Worm (Caenorhabditis elegans) whole organism, midembryonic: Measurements from ENCODE around the gene pcca-1.

Experiments
- T22C8.4 ChIP-seq: fragments of 200-800 bp; sonication (Bioruptor generic); IDR thresholded peaks from 2 replicates; pipeline ENCODE4 v1.3.6; 2022; ENCODE audit warnings: missing genetic modification characterization, missing compliant biosample characterization
- cog-1 ChIP-seq: sonication (generic microtip); optimal IDR thresholded peaks from 2 replicates; lab custom pipeline; 2016; ENCODE audit warnings: missing genetic modification characterization, missing compliant biosample characterization
- flt-1 ChIP-seq: fragments of 200-800 bp; sonication (Bioruptor generic); IDR thresholded peaks from 2 replicates; pipeline ENCODE4 v1.3.6; 2022; ENCODE audit warnings: missing genetic modification characterization, missing compliant biosample characterization
- klf-2 ChIP-seq: fragments of 200-800 bp; sonication (Bioruptor generic); conservative IDR thresholded peaks from 2 replicates; pipeline ENCODE4 v1.3.6; 2022; ENCODE audit warnings: missing genetic modification reagents, missing genetic modification characterization, missing compliant biosample characterization
- med-1 ChIP-seq: sonication (generic microtip); optimal IDR thresholded peaks from 2 replicates; lab custom pipeline; 2017; ENCODE audit warnings: missing genetic modification characterization, mild to moderate bottlenecking, missing compliant biosample characterization, antibody characterized with exemption, missing genetic modification reagents; ENCODE audit not compliant: insufficient read depth
- ref-1 ChIP-seq: fragments of 200-800 bp; sonication (Bioruptor generic); conservative IDR thresholded peaks from 2 replicates; pipeline ENCODE4 v1.3.6; 2022; ENCODE audit warnings: missing genetic modification reagents, missing genetic modification characterization, missing compliant biosample characterization
- tab-1 ChIP-seq: fragments of 200-800 bp; sonication (Bioruptor generic); IDR thresholded peaks from 2 replicates; pipeline ENCODE4 v1.3.6; 2022; ENCODE audit warnings: missing genetic modification characterization, missing compliant biosample characterization
- ztf-23 ChIP-seq: fragments of 200-800 bp; sonication (Bioruptor generic); IDR thresholded peaks from 2 replicates; pipeline ENCODE4 v1.3.6; 2022; ENCODE audit warnings: missing genetic modification reagents, missing genetic modification characterization, missing compliant biosample characterization
- ztf-29 ChIP-seq: fragments of 200-800 bp; sonication (Bioruptor generic); IDR thresholded peaks from 2 replicates; pipeline ENCODE4 v1.3.6; 2022; ENCODE audit warnings: missing genetic modification reagents, missing genetic modification characterization, missing compliant biosample characterization

pcca-1 gene

ce11 chrX:7659591-7660433 is 974 bp downstream of the pcca-1 start:
- no peak for TF ChIP-seq cog-1 (tag; lab: Kevin White, UChicago)
- TF ChIP-seq tab-1 (GFP tag; lab: Robert Waterston, UW), result no peak
- TF ChIP-seq T22C8.4 (GFP tag; lab: Robert Waterston, UW), result no peak
- no peak for TF ChIP-seq ztf-23 (GFP tag; lab: Robert Waterston, UW)
- no peak for TF ChIP-seq ztf-29 (GFP tag; lab: Robert Waterston, UW)
- TF ChIP-seq flt-1 (GFP tag; lab: Robert Waterston, UW), result no peak
- TF ChIP-seq med-1, result no peak
- no peak for TF ChIP-seq klf-2 (GFP tag; lab: Robert Waterston, UW)
- no peak for TF ChIP-seq ref-1 (GFP tag; lab: Robert Waterston, UW)

- TF ChIP-seq ztf-29 (GFP tag; lab: Robert Waterston, UW) (no peak), cog-1 (tag; lab: Kevin White, UChicago) (no peak), ref-1 (GFP tag; lab: Robert Waterston, UW) (no peak), tab-1 (GFP tag; lab: Robert Waterston, UW) (no peak), klf-2 (GFP tag; lab: Robert Waterston, UW) (no peak), T22C8.4 (GFP tag; lab: Robert Waterston, UW) (no peak), med-1 (no peak), flt-1 (GFP tag; lab: Robert Waterston, UW) (no peak), ztf-23 (GFP tag; lab: Robert Waterston, UW) (no peak)
Observed at ce11 chrX:7656875-7657274, 3.9 kb downstream of the pcca-1 start, which contains the start of gene F27D9.12. Gene F27D9.12, minus strand, starts transcription at chrX:7656975.

ce11 chrX:7655469-7656003 is 5.2 kb downstream of the pcca-1 start:
- no peak for TF ChIP-seq ztf-23 (GFP tag; lab: Robert Waterston, UW)
- TF ChIP-seq ztf-29 (GFP tag; lab: Robert Waterston, UW), result no peak
- TF ChIP-seq med-1, result no peak
- no peak for TF ChIP-seq T22C8.4 (GFP tag; lab: Robert Waterston, UW)
- no peak for TF ChIP-seq flt-1 (GFP tag; lab: Robert Waterston, UW)
- TF ChIP-seq tab-1 (GFP tag; lab: Robert Waterston, UW), result no peak
- TF ChIP-seq ref-1 (GFP tag; lab: Robert Waterston, UW), result no peak
- TF ChIP-seq cog-1 (tag; lab: Kevin White, UChicago), result no peak
- TF ChIP-seq klf-2 (GFP tag; lab: Robert Waterston, UW), result no peak

- no peak for TF ChIP-seq flt-1 (GFP tag; lab: Robert Waterston, UW)
- TF ChIP-seq med-1, result no peak
- no peak for TF ChIP-seq T22C8.4 (GFP tag; lab: Robert Waterston, UW)
- no peak for TF ChIP-seq ztf-29 (GFP tag; lab: Robert Waterston, UW)
- no peak for TF ChIP-seq ztf-23 (GFP tag; lab: Robert Waterston, UW)
Observed at ce11 chrX:7653708-7654390, 6.9 kb downstream of the pcca-1 start.

- TF ChIP-seq ref-1 (GFP tag; lab: Robert Waterston, UW) (no peak), ztf-23 (GFP tag; lab: Robert Waterston, UW) (no peak), tab-1 (GFP tag; lab: Robert Waterston, UW) (no peak), cog-1 (tag; lab: Kevin White, UChicago) (no peak), flt-1 (GFP tag; lab: Robert Waterston, UW) (no peak), T22C8.4 (GFP tag; lab: Robert Waterston, UW) (no peak), med-1 (no peak), klf-2 (GFP tag; lab: Robert Waterston, UW) (no peak), ztf-29 (GFP tag; lab: Robert Waterston, UW) (no peak)
Observed at ce11 chrX:7652308-7652707, 8.5 kb downstream of the pcca-1 start.

ce11 chrX:7651219-7651958 is 9.4 kb downstream of the pcca-1 start:
- TF ChIP-seq cog-1 (tag; lab: Kevin White, UChicago) (peak; percentile 9), ztf-29 (GFP tag; lab: Robert Waterston, UW) (no peak), tab-1 (GFP tag; lab: Robert Waterston, UW) (0 out of 2 replicates have a peak, but pooled peaks have one; percentile 31), T22C8.4 (GFP tag; lab: Robert Waterston, UW) (no peak), klf-2 (GFP tag; lab: Robert Waterston, UW) (no peak)

ce11 chrX:7645313-7645712 is 15.5 kb downstream of the pcca-1 start, which contains the start of gene F26A10.2:
Gene F26A10.2, minus strand, starts transcription at chrX:7645413.
- no peak for TF ChIP-seq ref-1 (GFP tag; lab: Robert Waterston, UW)
- TF ChIP-seq klf-2 (GFP tag; lab: Robert Waterston, UW), result no peak
- no peak for TF ChIP-seq flt-1 (GFP tag; lab: Robert Waterston, UW)
- no peak for TF ChIP-seq T22C8.4 (GFP tag; lab: Robert Waterston, UW)
- TF ChIP-seq cog-1 (tag; lab: Kevin White, UChicago), result no peak
- TF ChIP-seq ztf-23 (GFP tag; lab: Robert Waterston, UW), result no peak
- TF ChIP-seq med-1, result no peak
- TF ChIP-seq ztf-29 (GFP tag; lab: Robert Waterston, UW), result no peak
- no peak for TF ChIP-seq tab-1 (GFP tag; lab: Robert Waterston, UW)

- TF ChIP-seq tab-1 (GFP tag; lab: Robert Waterston, UW) (no peak), med-1 (no peak), T22C8.4 (GFP tag; lab: Robert Waterston, UW) (no peak), flt-1 (GFP tag; lab: Robert Waterston, UW) (no peak), klf-2 (GFP tag; lab: Robert Waterston, UW) (no peak), cog-1 (tag; lab: Kevin White, UChicago) (no peak)
Observed at ce11 chrX:7640811-7641210, 20.0 kb downstream of the pcca-1 start.
